Fruit fly (Drosophila melanogaster): ENCODE data around the gene CG2218.

The CG2218 gene

dm6 chr3R:30475910-30476309 is 47.8 kb upstream of the CG2218 start (continued):
- TF ChIP-seq CG3407 (GFP tag; optimal IDR thresholded peaks at IDR 0.05): no peak
- TF ChIP-seq CG9727 (GFP tag; optimal IDR thresholded peaks at IDR 0.05): peak; percentile 15
- TF ChIP-seq CG2202 (tag; optimal IDR thresholded peaks at IDR 0.05): no peak

dm6 chr3R:30474667-30475213 is 46.7 kb upstream of the CG2218 start:
- TF ChIP-seq CG4854 (GFP tag; optimal IDR thresholded peaks at IDR 0.05): no peak
- no peak for TF ChIP-seq tup (GFP tag; optimal IDR thresholded peaks at IDR 0.05)
- TF ChIP-seq Xbp1 (GFP tag; optimal IDR thresholded peaks at IDR 0.05): no peak
- TF ChIP-seq dysf (GFP tag; IDR thresholded peaks at IDR 0.05): no peak
- TF ChIP-seq CG14441 (GFP tag; IDR thresholded peaks at IDR 0.05): no peak
- no peak for TF ChIP-seq CHES-1-like (GFP tag; optimal IDR thresholded peaks at IDR 0.05)
- TF ChIP-seq sens (GFP tag): peak; percentile 55
- TF ChIP-seq CG10274 (GFP tag; optimal IDR thresholded peaks at IDR 0.05): peak; percentile 30
- TF ChIP-seq CG12659 (GFP tag; optimal IDR thresholded peaks at IDR 0.05): no peak
- TF ChIP-seq Asciz (GFP tag; optimal IDR thresholded peaks at IDR 0.05): no peak
- no peak for TF ChIP-seq Lpt (GFP tag; optimal IDR thresholded peaks at IDR 0.05)
- TF ChIP-seq kah (GFP tag; optimal IDR thresholded peaks at IDR 0.05): no peak
- TF ChIP-seq CG7963 (GFP tag; IDR thresholded peaks at IDR 0.05; ENCODE audit: partially characterized antibody): no peak
- TF ChIP-seq CG2875 (GFP tag; optimal IDR thresholded peaks at IDR 0.05): no peak
- no peak for TF ChIP-seq ATbp (GFP tag; optimal IDR thresholded peaks at IDR 0.05)
- TF ChIP-seq pros (GFP tag; optimal IDR thresholded peaks at IDR 0.05): peak; percentile 73
- no peak for TF ChIP-seq Fer2 (tag; optimal IDR thresholded peaks at IDR 0.05)
- peak; percentile 69 for TF ChIP-seq grn (GFP tag; optimal IDR thresholded peaks at IDR 0.05)
- TF ChIP-seq dmrt99B (tag; optimal IDR thresholded peaks at IDR 0.05): no peak
- TF ChIP-seq cg (GFP tag; optimal IDR thresholded peaks at IDR 0.05): peak; percentile 44
- TF ChIP-seq Antp (GFP tag; optimal IDR thresholded peaks at IDR 0.05): no peak
- TF ChIP-seq CG13123 (GFP tag; optimal IDR thresholded peaks at IDR 0.05): no peak
- TF ChIP-seq croc (GFP tag; conservative IDR thresholded peaks at IDR 0.05): no peak
- TF ChIP-seq Ets65A (GFP tag): no peak
- no peak for TF ChIP-seq CG1832 (GFP tag; optimal IDR thresholded peaks at IDR 0.05)
- no peak for TF ChIP-seq Rx (GFP tag; IDR thresholded peaks at IDR 0.05)
- peak; percentile 85 for TF ChIP-seq HLHmδ (GFP tag; optimal IDR thresholded peaks at IDR 0.05)
- peak; percentile 48 for TF ChIP-seq twi (tag; optimal IDR thresholded peaks at IDR 0.05)
- TF ChIP-seq vvl (GFP tag; IDR thresholded peaks at IDR 0.05): peak; percentile 63; the same call in 1 of the 2 replicates
- no peak for TF ChIP-seq CG1233 (GFP tag; optimal IDR thresholded peaks at IDR 0.05)

dm6 chr3R:30472331-30472730 is 44.3 kb upstream of the CG2218 start:
- TF ChIP-seq Sry-δ (GFP tag; optimal IDR thresholded peaks at IDR 0.05) (no peak), bab2 (GFP tag; optimal IDR thresholded peaks at IDR 0.05) (no peak), CG17829 (tag; optimal IDR thresholded peaks at IDR 0.05) (no peak), Awh (GFP tag; IDR thresholded peaks at IDR 0.05) (peak; percentile 12; the same call in 1 of the 2 replicates), CG3726 (GFP tag; IDR thresholded peaks at IDR 0.05) (no peak), CG2202 (tag; optimal IDR thresholded peaks at IDR 0.05) (no peak), Hey (tag; optimal IDR thresholded peaks at IDR 0.05) (no peak), Nf-YA (GFP tag; IDR thresholded peaks at IDR 0.05) (no peak), Atf6 (GFP tag; IDR thresholded peaks at IDR 0.05) (no peak), Blimp-1 (GFP tag; optimal IDR thresholded peaks at IDR 0.05) (peak; percentile 46), CG10366 (GFP tag; IDR thresholded peaks at IDR 0.05) (no peak), chif (GFP tag; optimal IDR thresholded peaks at IDR 0.05) (no peak), CG4730 (GFP tag; IDR thresholded peaks at IDR 0.05) (no peak), CG18011 (GFP tag; optimal IDR thresholded peaks at IDR 0.05) (no peak), kni (GFP tag; optimal IDR thresholded peaks at IDR 0.05) (peak; percentile 62), CG12769 (tag; optimal IDR thresholded peaks at IDR 0.05) (peak; percentile 50), gcm2 (GFP tag; optimal IDR thresholded peaks at IDR 0.05) (no peak), ranshi (GFP tag; IDR thresholded peaks at IDR 0.05) (no peak), CG2129 (GFP tag; IDR thresholded peaks at IDR 0.05; ENCODE audit: partially characterized antibody) (no peak)
